Fruit fly (Drosophila melanogaster): ENCODE results near the gene CG17440.

dm6 chrX:9255964-9256520 is 13.7 kb downstream of the CG17440 start, which contains the start of gene ric8a:
- TF ChIP-seq CG30020 (tag; optimal IDR thresholded peaks at IDR 0.05) = no peak
- peak; percentile 51 for TF ChIP-seq Sry-δ (GFP tag; optimal IDR thresholded peaks at IDR 0.05)
- TF ChIP-seq CG11247 (GFP tag; IDR thresholded peaks at IDR 0.05) = no peak
- peak; percentile 12; the same call in 1 of the 4 replicates for TF ChIP-seq Gug (GFP tag; IDR thresholded peaks at IDR 0.05)
- no peak for TF ChIP-seq wor (GFP tag; IDR thresholded peaks at IDR 0.05)
- TF ChIP-seq CG8924 (tag; optimal IDR thresholded peaks at IDR 0.05) = peak; percentile 35
- no peak for TF ChIP-seq kah (GFP tag; optimal IDR thresholded peaks at IDR 0.05)
- no peak for TF ChIP-seq dan (GFP tag; IDR thresholded peaks at IDR 0.05)
- no peak for TF ChIP-seq CG5180 (GFP tag; optimal IDR thresholded peaks at IDR 0.05)
- TF ChIP-seq CG10979 (tag; optimal IDR thresholded peaks at IDR 0.05) = no peak
- no peak for TF ChIP-seq Atf6 (GFP tag; IDR thresholded peaks at IDR 0.05)
- no peak for TF ChIP-seq nau (GFP tag; optimal IDR thresholded peaks at IDR 0.05)
